Worm (Caenorhabditis elegans): ENCODE measurements around the gene W06F12.3.
A peak's percentile ranks its signal among the peaks of the same experiment; 100 is the strongest.

W06F12.3 gene

DNA sequence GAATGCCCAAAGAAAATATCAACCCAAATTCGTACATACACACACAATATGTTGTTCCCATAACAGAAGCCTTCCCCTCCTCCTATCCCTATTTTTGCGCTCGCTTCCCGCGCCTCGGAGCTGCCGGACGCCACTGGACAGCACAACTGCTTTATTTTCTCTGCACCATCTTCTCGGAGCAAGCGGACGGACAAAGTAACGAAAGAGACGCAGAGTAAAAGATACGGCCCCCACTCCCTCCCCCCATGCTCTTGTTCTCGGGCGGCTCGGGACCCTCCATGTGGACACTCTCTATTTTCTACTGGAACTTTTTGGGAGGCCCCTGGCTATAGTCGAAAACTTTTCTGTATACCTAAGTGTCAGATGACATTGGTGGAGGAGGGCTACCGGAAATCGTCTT lies 37.0 kb upstream of the W06F12.3 start (continued):
- TF ChIP-seq repo-1 (tag; optimal IDR thresholded peaks at IDR 0.05), result no peak
- TF ChIP-seq mxl-1 (tag; optimal IDR thresholded peaks at IDR 0.05), result no peak
- no peak for TF ChIP-seq let-607 (tag; optimal IDR thresholded peaks at IDR 0.05)
- TF ChIP-seq egrh-3 (GFP tag; IDR thresholded peaks at IDR 0.05), result no peak; the same call in 1 of the 2 replicates

DNA sequence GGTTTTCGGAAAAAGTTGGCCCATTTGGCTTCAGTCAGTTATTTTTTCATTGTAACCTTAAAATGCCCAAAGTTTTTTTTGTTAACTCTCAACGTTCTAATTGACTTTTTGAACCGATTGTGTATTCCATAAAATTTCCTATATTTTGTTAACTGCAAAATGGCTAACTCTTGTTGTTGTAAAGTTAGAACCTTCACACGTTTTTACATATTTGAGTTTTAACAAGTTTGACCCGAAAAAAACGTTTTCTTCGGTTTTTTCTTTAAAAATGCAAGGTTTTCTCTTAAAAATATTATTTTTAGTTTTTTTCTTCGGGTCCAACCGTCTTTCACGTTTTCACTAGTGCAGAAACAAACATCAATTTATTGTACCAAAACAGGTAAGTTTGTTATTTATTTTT lies 33.1 kb upstream of the W06F12.3 start, which contains the start of gene lit-1:
Gene lit-1, plus strand, starts transcription at position 301 of the 400 bp plus-strand sequence.
- TF ChIP-seq ceh-91 (GFP tag; IDR thresholded peaks at IDR 0.05) (no peak), snpc-4 (GFP tag; optimal IDR thresholded peaks at IDR 0.05) (no peak), snpc-4 (tag; optimal IDR thresholded peaks at IDR 0.05) (no peak)

DNA sequence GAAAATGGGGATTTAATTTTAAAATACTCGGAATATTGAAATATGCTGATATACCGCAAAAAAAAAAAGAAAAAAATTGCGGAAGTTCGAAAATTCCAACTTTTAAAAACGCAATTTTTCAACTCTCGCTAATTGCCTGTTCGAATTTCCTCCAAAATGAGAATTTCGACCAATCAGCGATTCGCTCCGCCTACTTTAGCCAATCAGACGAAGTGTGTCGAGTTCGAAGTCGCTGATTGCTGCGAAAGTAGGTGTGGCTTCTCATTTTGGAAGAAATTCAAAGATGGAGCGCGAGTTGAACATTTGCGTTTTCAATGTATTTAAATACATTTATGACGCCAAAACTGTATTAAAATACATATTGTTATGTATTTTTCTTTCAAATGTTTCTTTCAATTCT lies 26.4 kb upstream of the W06F12.3 start:
- TF ChIP-seq F23B12.7 (tag; optimal IDR thresholded peaks at IDR 0.05; ENCODE audit: insufficient read depth) (no peak), hlh-26 (GFP tag; conservative IDR thresholded peaks at IDR 0.05) (no peak), dpl-1 (GFP tag; optimal IDR thresholded peaks at IDR 0.05) (no peak), K12H6.12 (tag; optimal IDR thresholded peaks at IDR 0.05) (no peak), nfyb-1 (GFP tag; IDR thresholded peaks at IDR 0.05) (peak; percentile 31; the same call in 1 of the 2 replicates), Y79H2A.3 (GFP tag; conservative IDR thresholded peaks at IDR 0.05) (no peak), nhr-179 (tag; optimal IDR thresholded peaks at IDR 0.05) (no peak), Y56A3A.18 (GFP tag; IDR thresholded peaks at IDR 0.05) (no peak)

DNA sequence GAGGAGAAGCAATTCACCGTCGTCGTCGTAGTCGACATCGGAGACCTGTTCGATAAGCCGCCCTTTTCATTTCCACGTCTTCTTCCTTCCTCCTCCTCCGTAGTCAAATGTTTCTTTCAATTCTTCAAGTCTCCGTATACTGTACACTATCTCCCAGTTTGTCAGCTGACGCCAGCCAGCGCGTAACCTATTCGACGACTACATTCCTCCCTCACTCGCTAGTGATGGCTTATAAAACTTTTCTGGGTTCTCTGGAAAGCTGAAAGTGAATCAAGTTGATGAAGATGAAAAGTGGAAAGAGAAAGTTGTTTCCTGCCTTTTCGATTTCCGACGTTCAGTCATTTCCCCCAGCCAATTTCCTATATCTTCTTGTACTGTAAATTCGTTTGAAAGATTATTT lies 25.7 kb upstream of the W06F12.3 start:
- TF ChIP-seq ztf-26 (tag; optimal IDR thresholded peaks at IDR 0.05) (peak; percentile 8), D2030.7 (GFP tag; IDR thresholded peaks at IDR 0.05) (no peak)

DNA sequence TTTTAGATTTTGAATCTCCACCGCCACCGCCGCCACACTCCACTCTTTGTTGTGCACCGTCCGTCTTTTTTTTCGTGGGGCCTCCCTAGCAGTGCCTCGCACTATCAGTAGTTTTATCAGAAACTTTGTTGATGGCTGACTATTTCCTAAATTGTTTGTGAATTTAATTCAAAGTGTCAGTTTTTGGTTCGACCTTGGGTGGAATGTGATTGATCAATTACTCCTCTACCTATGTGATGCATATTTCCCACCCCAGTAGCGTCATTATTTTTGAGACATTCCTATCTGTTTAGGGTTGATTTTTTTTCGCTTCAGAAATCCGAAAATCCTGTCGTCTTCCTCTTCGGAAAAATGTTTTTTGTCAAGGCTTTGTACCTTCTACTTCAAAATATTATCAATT lies 24.2 kb upstream of the W06F12.3 start:
- TF ChIP-seq xnd-1 (tag; optimal IDR thresholded peaks at IDR 0.05) (no peak), efl-1 (GFP tag; optimal IDR thresholded peaks at IDR 0.05) (no peak), nhr-90 (tag; optimal IDR thresholded peaks at IDR 0.05) (no peak), egrh-3 (GFP tag; IDR thresholded peaks at IDR 0.05) (no peak), Y53F4B.3 (GFP tag; IDR thresholded peaks at IDR 0.05) (no peak), K11D2.4 (GFP tag; IDR thresholded peaks at IDR 0.05) (no peak), hsf-1 (GFP tag; IDR thresholded peaks at IDR 0.05) (no peak), B0035.1 (tag; optimal IDR thresholded peaks at IDR 0.05) (no peak), mxl-1 (tag; optimal IDR thresholded peaks at IDR 0.05) (no peak), lir-1 (GFP tag; conservative IDR thresholded peaks at IDR 0.05) (no peak), atf-7 (tag; optimal IDR thresholded peaks at IDR 0.05) (no peak), nfya-2 (GFP tag; IDR thresholded peaks at IDR 0.05) (no peak), madf-6 (GFP tag; IDR thresholded peaks at IDR 0.05) (no peak), fkh-3 (tag; optimal IDR thresholded peaks at IDR 0.05) (no peak), madf-3 (GFP tag; IDR thresholded peaks at IDR 0.05) (no peak), ztf-28 (GFP tag; IDR thresholded peaks at IDR 0.05) (no peak), snpc-3.4 (tag; optimal IDR thresholded peaks at IDR 0.05) (no peak), lsy-27 (tag; optimal IDR thresholded peaks at IDR 0.05; ENCODE audit: borderline replicate concordance, insufficient read depth) (no peak), rpc-1 (optimal IDR thresholded peaks at IDR 0.05) (no peak), rpc-1 (tag; optimal IDR thresholded peaks at IDR 0.05) (no peak), athp-1 (tag; optimal IDR thresholded peaks at IDR 0.05) (no peak)

Data from whole organism, young adult.